Worm (Caenorhabditis elegans) whole organism, midembryonic: ENCODE results near the gene ZC155.2.

ENCODE experiments used
- T22C8.4 ChIP-seq: fragments of 200-800 bp; sonication (Bioruptor generic); IDR thresholded peaks from 2 replicates; pipeline ENCODE4 v1.3.6; 2022; ENCODE audit warnings: missing genetic modification characterization, missing compliant biosample characterization
- cog-1 ChIP-seq: sonication (generic microtip); optimal IDR thresholded peaks from 2 replicates; lab custom pipeline; 2016; ENCODE audit warnings: missing genetic modification characterization, missing compliant biosample characterization
- flt-1 ChIP-seq: fragments of 200-800 bp; sonication (Bioruptor generic); IDR thresholded peaks from 2 replicates; pipeline ENCODE4 v1.3.6; 2022; ENCODE audit warnings: missing genetic modification characterization, missing compliant biosample characterization
- klf-2 ChIP-seq: fragments of 200-800 bp; sonication (Bioruptor generic); conservative IDR thresholded peaks from 2 replicates; pipeline ENCODE4 v1.3.6; 2022; ENCODE audit warnings: missing genetic modification reagents, missing genetic modification characterization, missing compliant biosample characterization
- med-1 ChIP-seq: sonication (generic microtip); optimal IDR thresholded peaks from 2 replicates; lab custom pipeline; 2017; ENCODE audit warnings: missing genetic modification characterization, mild to moderate bottlenecking, missing compliant biosample characterization, antibody characterized with exemption, missing genetic modification reagents; ENCODE audit not compliant: insufficient read depth
- ref-1 ChIP-seq: fragments of 200-800 bp; sonication (Bioruptor generic); conservative IDR thresholded peaks from 2 replicates; pipeline ENCODE4 v1.3.6; 2022; ENCODE audit warnings: missing genetic modification reagents, missing genetic modification characterization, missing compliant biosample characterization
- tab-1 ChIP-seq: fragments of 200-800 bp; sonication (Bioruptor generic); IDR thresholded peaks from 2 replicates; pipeline ENCODE4 v1.3.6; 2022; ENCODE audit warnings: missing genetic modification characterization, missing compliant biosample characterization
- ztf-23 ChIP-seq: fragments of 200-800 bp; sonication (Bioruptor generic); IDR thresholded peaks from 2 replicates; pipeline ENCODE4 v1.3.6; 2022; ENCODE audit warnings: missing genetic modification reagents, missing genetic modification characterization, missing compliant biosample characterization
- ztf-29 ChIP-seq: fragments of 200-800 bp; sonication (Bioruptor generic); IDR thresholded peaks from 2 replicates; pipeline ENCODE4 v1.3.6; 2022; ENCODE audit warnings: missing genetic modification reagents, missing genetic modification characterization, missing compliant biosample characterization

ZC155.2 gene

DNA sequence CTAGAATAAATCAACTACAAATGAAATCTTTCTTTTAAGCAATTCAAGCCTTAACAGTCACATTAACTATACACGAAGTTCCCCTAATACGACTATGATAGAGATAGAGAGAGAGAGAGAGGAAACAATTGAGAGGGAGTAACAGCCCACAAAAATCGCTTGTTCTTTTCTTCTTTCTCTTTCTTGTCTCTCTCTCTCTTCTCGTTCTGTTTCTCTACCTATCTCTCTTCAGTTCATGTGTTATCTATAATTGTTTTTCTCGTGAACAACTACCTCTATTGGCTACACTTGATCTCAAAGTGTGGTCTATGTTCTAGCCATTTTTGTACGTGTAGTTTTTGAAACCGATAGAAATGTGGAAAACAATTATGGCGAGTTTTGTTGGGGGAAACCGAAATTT lies 16.1 kb upstream of the ZC155.2 start:
- TF ChIP-seq flt-1 (GFP tag; lab: Robert Waterston, UW) (no peak), ref-1 (GFP tag; lab: Robert Waterston, UW) (no peak), ztf-29 (GFP tag; lab: Robert Waterston, UW) (no peak), ztf-23 (GFP tag; lab: Robert Waterston, UW) (no peak)

ce11 chrIII:5203310-5203709 lies 15.5 kb upstream of the ZC155.2 start:
- no peak for TF ChIP-seq med-1 (GFP tag; lab: Kevin White, UChicago)
- no peak for TF ChIP-seq ztf-29 (GFP tag; lab: Robert Waterston, UW)
- TF ChIP-seq tab-1 (GFP tag; lab: Robert Waterston, UW): no peak
- no peak for TF ChIP-seq ref-1 (GFP tag; lab: Robert Waterston, UW)
- no peak for TF ChIP-seq klf-2 (GFP tag; lab: Robert Waterston, UW)
- TF ChIP-seq cog-1 (tag; lab: Kevin White, UChicago): no peak
- TF ChIP-seq flt-1 (GFP tag; lab: Robert Waterston, UW): no peak
- TF ChIP-seq T22C8.4: no peak
- TF ChIP-seq ztf-23 (GFP tag; lab: Robert Waterston, UW): no peak

DNA sequence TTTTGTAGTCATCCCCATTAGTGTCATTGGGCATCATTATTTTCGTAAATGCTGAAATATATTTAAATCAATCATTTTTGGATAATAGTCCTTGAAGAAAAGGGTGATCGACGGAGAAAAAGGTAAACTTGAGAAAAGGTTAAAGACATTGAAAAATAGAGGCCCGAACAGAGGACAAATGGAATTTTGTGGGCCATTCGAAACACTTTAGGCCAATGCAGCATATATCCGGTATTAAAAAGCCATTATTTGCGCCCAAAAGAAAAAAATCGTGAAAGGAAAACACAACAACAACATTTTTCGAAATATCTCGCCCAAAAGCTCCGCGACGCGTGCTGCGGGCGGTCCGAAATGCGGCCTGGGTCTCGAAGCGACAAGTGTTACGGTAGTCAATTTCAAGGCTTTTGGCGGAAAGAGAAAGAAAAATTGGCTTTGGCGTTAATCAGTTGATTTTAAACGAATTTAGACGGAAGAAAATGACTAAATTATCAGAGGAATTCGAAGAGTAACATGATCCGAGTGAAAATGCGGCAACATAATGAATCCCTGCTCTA lies 11.8 kb upstream of the ZC155.2 start, which contains the start of gene morc-1:
Gene morc-1 (minus strand): TSS at position 51 of the 554 bp plus-strand sequence.
- TF ChIP-seq T22C8.4 (no peak), tab-1 (GFP tag; lab: Robert Waterston, UW) (no peak), ztf-23 (GFP tag; lab: Robert Waterston, UW) (no peak), cog-1 (tag; lab: Kevin White, UChicago) (no peak), med-1 (GFP tag; lab: Kevin White, UChicago) (no peak), klf-2 (GFP tag; lab: Robert Waterston, UW) (no peak), flt-1 (GFP tag; lab: Robert Waterston, UW) (no peak), ztf-29 (GFP tag; lab: Robert Waterston, UW) (no peak), ref-1 (GFP tag; lab: Robert Waterston, UW) (no peak)

DNA sequence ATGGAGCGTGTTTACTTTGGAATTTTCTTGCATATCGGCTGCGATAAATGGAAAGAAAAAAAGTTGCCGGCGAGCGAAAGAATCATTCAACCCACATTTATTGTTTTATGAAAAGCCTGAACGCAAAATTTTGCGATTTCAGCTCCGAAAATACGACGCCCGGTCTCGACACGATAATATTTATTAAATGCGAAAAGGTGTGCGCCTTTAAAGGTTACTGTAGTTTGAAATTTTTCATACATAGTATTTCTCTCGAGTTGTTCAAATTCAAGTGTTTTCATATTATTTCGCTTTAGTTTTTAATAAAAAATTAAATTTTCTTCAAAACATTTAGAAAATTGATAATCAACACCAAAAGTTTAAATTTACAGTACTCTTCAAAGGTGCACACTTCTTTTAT lies 9.8 kb upstream of the ZC155.2 start, which contains the start of gene syx-16:
Gene syx-16 (minus strand): TSS at position 118 of the 400 bp plus-strand sequence.
- TF ChIP-seq cog-1 (tag; lab: Kevin White, UChicago) (no peak), klf-2 (GFP tag; lab: Robert Waterston, UW) (no peak), T22C8.4 (no peak), tab-1 (GFP tag; lab: Robert Waterston, UW) (no peak), ztf-23 (GFP tag; lab: Robert Waterston, UW) (no peak), med-1 (GFP tag; lab: Kevin White, UChicago) (no peak), ztf-29 (GFP tag; lab: Robert Waterston, UW) (no peak)

- TF ChIP-seq ztf-23 (GFP tag; lab: Robert Waterston, UW) (no peak), T22C8.4 (no peak), klf-2 (GFP tag; lab: Robert Waterston, UW) (no peak), ztf-29 (GFP tag; lab: Robert Waterston, UW) (no peak), tab-1 (GFP tag; lab: Robert Waterston, UW) (no peak), flt-1 (GFP tag; lab: Robert Waterston, UW) (no peak), cog-1 (tag; lab: Kevin White, UChicago) (no peak), ref-1 (GFP tag; lab: Robert Waterston, UW) (no peak), med-1 (GFP tag; lab: Kevin White, UChicago) (no peak)
Observed at ce11 chrIII:5210269-5210668, 8.5 kb upstream of the ZC155.2 start.

DNA sequence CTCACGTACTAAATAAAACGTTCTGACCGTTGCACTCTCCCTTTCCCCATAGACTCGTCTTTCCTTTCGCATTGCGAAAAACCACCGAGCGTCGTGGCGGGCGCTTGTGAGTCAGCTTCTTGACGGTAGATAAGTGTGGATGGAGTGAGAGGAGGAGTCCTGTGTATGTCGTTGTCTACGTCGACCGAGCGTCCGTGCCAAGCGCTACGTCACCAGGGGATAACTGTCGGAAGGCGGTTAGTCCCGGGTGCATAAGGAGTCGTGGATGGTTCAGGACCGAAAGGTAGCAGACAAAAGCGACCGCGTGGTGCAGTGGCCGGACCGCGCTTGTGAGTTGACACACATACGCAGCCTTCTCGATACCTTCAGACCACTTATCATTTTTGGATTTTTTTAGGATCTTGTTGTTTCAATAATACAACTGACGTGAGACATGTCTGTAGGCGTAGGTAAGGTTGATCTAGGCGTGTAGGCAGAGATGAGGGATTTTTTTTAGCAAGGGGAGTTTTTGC lies 7.6 kb upstream of the ZC155.2 start:
- peak; percentile 42; the same call in 1 of the 2 replicates for TF ChIP-seq ztf-29 (GFP tag; lab: Robert Waterston, UW)
- TF ChIP-seq med-1 (GFP tag; lab: Kevin White, UChicago): peak; percentile 12
- TF ChIP-seq tab-1 (GFP tag; lab: Robert Waterston, UW): peak; percentile 88
- TF ChIP-seq ztf-23 (GFP tag; lab: Robert Waterston, UW): peak; percentile 78
- TF ChIP-seq flt-1 (GFP tag; lab: Robert Waterston, UW): peak; percentile 80; the same call in 1 of the 2 replicates
- TF ChIP-seq klf-2 (GFP tag; lab: Robert Waterston, UW): peak; percentile 75
- peak; percentile 65; the same call in 1 of the 2 replicates for TF ChIP-seq ref-1 (GFP tag; lab: Robert Waterston, UW)

DNA sequence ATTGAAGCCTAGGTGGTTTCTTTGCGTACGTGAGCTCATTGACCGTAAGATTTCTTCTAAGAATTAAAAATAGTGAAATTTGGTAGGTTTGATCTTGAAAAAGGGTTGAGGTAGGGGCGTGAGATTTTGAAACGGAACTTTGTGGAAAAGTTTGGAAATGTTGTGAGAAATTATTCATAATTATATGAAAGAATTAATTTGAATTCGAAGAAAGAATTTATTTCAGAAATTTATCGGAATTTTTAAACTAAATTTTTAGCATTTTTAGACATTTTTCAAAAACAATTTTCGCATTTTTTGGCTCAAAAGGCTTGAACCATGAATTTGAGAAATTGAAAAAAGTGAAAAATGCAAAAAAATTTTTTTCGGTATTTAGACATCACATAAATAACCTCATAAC lies 4.6 kb upstream of the ZC155.2 start:
- TF ChIP-seq cog-1 (tag; lab: Kevin White, UChicago) (no peak), flt-1 (GFP tag; lab: Robert Waterston, UW) (no peak), ztf-23 (GFP tag; lab: Robert Waterston, UW) (no peak), klf-2 (GFP tag; lab: Robert Waterston, UW) (no peak), ref-1 (GFP tag; lab: Robert Waterston, UW) (no peak), tab-1 (GFP tag; lab: Robert Waterston, UW) (no peak), med-1 (GFP tag; lab: Kevin White, UChicago) (no peak), ztf-29 (GFP tag; lab: Robert Waterston, UW) (no peak), T22C8.4 (no peak)

- TF ChIP-seq tab-1 (GFP tag; lab: Robert Waterston, UW): no peak
- TF ChIP-seq T22C8.4: no peak
- no peak for TF ChIP-seq cog-1 (tag; lab: Kevin White, UChicago)
- TF ChIP-seq ref-1 (GFP tag; lab: Robert Waterston, UW): no peak
- TF ChIP-seq flt-1 (GFP tag; lab: Robert Waterston, UW): no peak
- TF ChIP-seq ztf-29 (GFP tag; lab: Robert Waterston, UW): no peak
- TF ChIP-seq ztf-23 (GFP tag; lab: Robert Waterston, UW): no peak
- no peak for TF ChIP-seq med-1 (GFP tag; lab: Kevin White, UChicago)
- TF ChIP-seq klf-2 (GFP tag; lab: Robert Waterston, UW): no peak
Observed at ce11 chrIII:5215375-5215774, 3.4 kb upstream of the ZC155.2 start, which contains the start of gene ZC155.4. Gene ZC155.4 (minus strand): TSS chrIII:5215475.

- TF ChIP-seq ztf-23 (GFP tag; lab: Robert Waterston, UW) (no peak), ztf-29 (GFP tag; lab: Robert Waterston, UW) (no peak), cog-1 (tag; lab: Kevin White, UChicago) (no peak), med-1 (GFP tag; lab: Kevin White, UChicago) (no peak), T22C8.4 (no peak), tab-1 (GFP tag; lab: Robert Waterston, UW) (no peak), flt-1 (GFP tag; lab: Robert Waterston, UW) (no peak), ref-1 (GFP tag; lab: Robert Waterston, UW) (no peak), klf-2 (GFP tag; lab: Robert Waterston, UW) (no peak)
Observed at ce11 chrIII:5217511-5217910, 1.3 kb upstream of the ZC155.2 start, which contains the start of gene cutl-19. Gene cutl-19 (minus strand): TSS chrIII:5217611.
